Worm (Caenorhabditis elegans): ENCODE data around the gene lgc-31.

The lgc-31 gene

DNA sequence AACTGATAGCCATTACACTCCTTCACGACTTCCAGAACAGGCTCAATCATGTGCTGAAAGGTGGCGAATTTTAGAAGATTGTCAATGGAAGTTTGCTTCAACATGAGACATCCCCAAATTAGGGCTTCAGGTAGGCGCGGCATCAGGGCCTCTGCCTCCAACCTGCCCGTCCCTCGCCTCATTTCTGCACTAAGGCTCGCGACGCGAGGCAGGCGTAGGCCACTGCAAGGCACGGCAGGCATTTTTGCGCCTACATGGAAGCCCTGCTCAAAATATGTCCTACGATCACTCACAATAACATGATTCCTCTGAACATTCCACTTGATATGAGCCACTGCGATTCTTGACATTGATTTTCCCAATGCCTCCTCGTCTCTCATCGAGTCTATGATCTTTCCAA lies 21.4 kb upstream of the lgc-31 start:
- TF ChIP-seq nhr-21 (tag; optimal IDR thresholded peaks at IDR 0.05): no peak

DNA sequence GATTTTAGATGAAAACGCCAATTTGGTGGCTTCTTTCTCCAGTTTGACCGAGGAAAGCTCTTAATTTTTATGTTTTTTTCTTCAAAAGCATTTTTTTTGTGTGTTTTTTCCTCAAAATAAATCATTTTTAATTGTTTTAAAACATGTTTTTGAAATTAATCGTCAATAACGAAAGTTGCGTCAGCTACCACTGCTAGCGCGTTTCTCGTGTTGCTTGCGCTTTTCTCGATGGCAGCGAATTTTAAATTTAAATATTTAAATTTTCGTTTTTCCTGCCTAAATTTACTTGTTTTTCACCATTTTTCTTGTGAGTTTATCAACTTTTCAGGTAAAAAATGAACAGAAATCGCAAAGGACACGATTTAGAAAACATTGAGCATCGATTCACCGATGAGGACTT lies 16.1 kb upstream of the lgc-31 start, which contains the start of gene prde-1:
TSS of gene prde-1 (plus strand) at position 322 of the 400 bp plus-strand sequence.
- TF ChIP-seq mdl-1 (tag; optimal IDR thresholded peaks at IDR 0.05): no peak
- TF ChIP-seq C34F6.9 (tag; optimal IDR thresholded peaks at IDR 0.05): no peak
- no peak for TF ChIP-seq nhr-21 (tag; optimal IDR thresholded peaks at IDR 0.05)

DNA sequence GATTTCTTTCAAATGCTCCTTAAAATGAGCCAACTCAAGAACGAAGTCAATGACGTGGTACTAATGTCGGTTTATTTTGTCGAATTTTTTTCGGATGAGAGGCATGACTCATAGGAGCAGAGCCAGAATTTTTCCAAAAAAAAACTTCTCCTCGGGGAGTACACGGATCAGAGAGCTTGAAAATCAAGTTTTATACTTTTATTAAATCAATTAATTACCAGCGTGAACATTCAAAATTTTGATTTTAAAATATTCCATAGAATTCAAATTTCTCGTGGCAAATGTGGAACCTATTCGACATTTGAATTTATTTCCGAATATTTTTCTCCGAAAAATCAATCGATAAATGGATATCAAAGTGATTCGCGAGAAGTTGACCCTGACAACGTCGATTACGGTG lies 14.5 kb upstream of the lgc-31 start, which contains the start of gene F21A3.4:
TSS of gene F21A3.4 (plus strand) at position 301 of the 400 bp plus-strand sequence.
- TF ChIP-seq sma-9 (GFP tag; optimal IDR thresholded peaks at IDR 0.05) (no peak), sma-9 (tag; optimal IDR thresholded peaks at IDR 0.05) (no peak), unc-62 (GFP tag; optimal IDR thresholded peaks at IDR 0.05) (no peak), lsy-2 (tag; optimal IDR thresholded peaks at IDR 0.05) (no peak), aly-2 (tag; optimal IDR thresholded peaks at IDR 0.05) (no peak), fos-1 (tag; optimal IDR thresholded peaks at IDR 0.05) (no peak), R02D3.7 (tag; optimal IDR thresholded peaks at IDR 0.05) (no peak), nhr-237 (tag; optimal IDR thresholded peaks at IDR 0.05) (no peak), ztf-1 (GFP tag; conservative IDR thresholded peaks at IDR 0.05) (no peak), nhr-11 (tag; optimal IDR thresholded peaks at IDR 0.05) (no peak), crh-2 (tag; optimal IDR thresholded peaks at IDR 0.05) (no peak), egl-27 (tag; optimal IDR thresholded peaks at IDR 0.05) (no peak), ztf-11 (tag; optimal IDR thresholded peaks at IDR 0.05) (no peak), nhr-6 (tag; optimal IDR thresholded peaks at IDR 0.05) (no peak), nhr-10 (tag; optimal IDR thresholded peaks at IDR 0.05) (no peak), ceh-16 (tag; optimal IDR thresholded peaks at IDR 0.05) (no peak), nhr-23 (tag; optimal IDR thresholded peaks at IDR 0.05) (no peak), lin-11 (tag; optimal IDR thresholded peaks at IDR 0.05) (no peak)

DNA sequence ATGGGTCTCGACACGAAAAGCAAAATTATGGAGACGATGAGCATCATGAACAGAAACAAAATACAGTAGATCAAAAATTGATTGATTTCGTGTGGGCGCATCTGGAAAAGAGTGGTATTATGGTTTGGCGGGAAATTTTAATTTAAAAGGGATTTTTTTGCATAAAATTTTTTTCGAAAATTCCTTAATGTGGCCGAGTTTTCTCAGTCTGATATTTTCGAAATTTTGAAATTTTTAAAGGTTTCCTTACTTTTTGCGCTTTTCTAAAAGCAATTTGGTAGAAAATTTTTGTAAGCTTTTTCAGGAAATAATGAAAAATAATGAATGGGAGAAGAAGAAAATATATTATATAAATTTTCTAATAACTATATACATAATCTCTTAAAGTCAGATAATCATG lies 12.0 kb upstream of the lgc-31 start, which contains the start of gene F21A3.2:
TSS of gene F21A3.2 (minus strand) at position 101 of the 400 bp plus-strand sequence.
- no peak for TF ChIP-seq lsy-2 (tag; optimal IDR thresholded peaks at IDR 0.05)
- TF ChIP-seq elt-3 (tag; optimal IDR thresholded peaks at IDR 0.05): no peak
- no peak for TF ChIP-seq nhr-6 (tag; optimal IDR thresholded peaks at IDR 0.05)
- no peak for TF ChIP-seq nhr-237 (tag; optimal IDR thresholded peaks at IDR 0.05)
- TF ChIP-seq Y55F3AM.14 (GFP tag; optimal IDR thresholded peaks at IDR 0.05): no peak
- no peak for TF ChIP-seq nhr-11 (tag; optimal IDR thresholded peaks at IDR 0.05)
- TF ChIP-seq ztf-1 (GFP tag; conservative IDR thresholded peaks at IDR 0.05): no peak
- TF ChIP-seq nhr-77 (tag; optimal IDR thresholded peaks at IDR 0.05): no peak
- TF ChIP-seq dmd-4 (tag; optimal IDR thresholded peaks at IDR 0.05): no peak
- no peak for TF ChIP-seq elt-1 (tag; optimal IDR thresholded peaks at IDR 0.05)
- TF ChIP-seq unc-62 (GFP tag; optimal IDR thresholded peaks at IDR 0.05): no peak
- TF ChIP-seq nhr-12 (tag; optimal IDR thresholded peaks at IDR 0.05): no peak
- no peak for TF ChIP-seq nhr-21 (tag; optimal IDR thresholded peaks at IDR 0.05)
- no peak for TF ChIP-seq aly-2 (tag; optimal IDR thresholded peaks at IDR 0.05)

DNA sequence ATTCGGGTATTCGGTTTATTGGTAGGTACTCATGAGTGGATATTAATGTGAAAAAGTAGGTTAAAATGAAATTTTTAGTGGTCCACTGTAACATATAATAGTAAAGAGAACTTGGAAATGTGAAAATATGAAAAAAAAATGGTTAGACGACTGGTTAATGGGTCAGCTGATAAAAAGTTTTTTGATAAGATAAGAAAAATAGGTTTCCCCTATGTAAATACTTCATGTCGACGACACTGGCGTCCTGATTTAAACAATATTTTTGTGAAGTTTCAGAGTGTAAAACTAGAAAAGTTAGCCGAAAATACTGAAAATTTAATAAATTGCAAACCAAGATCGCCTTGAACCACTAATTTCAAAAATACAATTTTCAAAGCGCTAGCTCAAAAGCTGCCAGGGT lies 11.3 kb upstream of the lgc-31 start, which contains the start of gene F21A3.11:
TSS of gene F21A3.11 (minus strand) at position 117 of the 400 bp plus-strand sequence.
- TF ChIP-seq lsy-2 (tag; optimal IDR thresholded peaks at IDR 0.05) (no peak), sem-4 (tag; optimal IDR thresholded peaks at IDR 0.05) (no peak), fos-1 (tag; optimal IDR thresholded peaks at IDR 0.05) (peak; percentile 49)

DNA sequence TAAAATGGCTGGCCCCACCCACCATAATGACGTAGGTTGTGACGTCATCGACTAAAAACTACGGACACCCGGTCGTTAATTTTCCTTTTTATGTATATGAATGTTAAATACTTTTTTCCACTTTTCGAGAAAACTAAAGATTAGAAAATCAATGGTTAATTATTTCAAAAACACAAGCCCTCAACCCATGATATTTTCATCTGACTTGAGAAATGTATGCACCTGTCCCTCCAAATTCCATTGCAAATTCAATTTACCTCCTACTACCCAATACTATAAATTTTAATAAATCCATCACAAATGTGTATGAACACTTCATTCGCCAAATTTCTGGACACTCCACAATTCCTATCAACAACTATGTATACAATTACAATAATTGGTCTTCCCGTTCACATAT lies 7.2 kb upstream of the lgc-31 start, which contains the start of gene srh-276:
TSS of gene srh-276 (plus strand) at position 301 of the 400 bp plus-strand sequence.
- no peak for TF ChIP-seq unc-39 (tag; optimal IDR thresholded peaks at IDR 0.05)
- TF ChIP-seq fos-1 (tag; optimal IDR thresholded peaks at IDR 0.05): no peak
- no peak for TF ChIP-seq mbf-1 (tag; optimal IDR thresholded peaks at IDR 0.05)
- TF ChIP-seq zag-1 (tag; optimal IDR thresholded peaks at IDR 0.05): no peak
- TF ChIP-seq peb-1 (tag; optimal IDR thresholded peaks at IDR 0.05): no peak
- TF ChIP-seq blmp-1 (tag; optimal IDR thresholded peaks at IDR 0.05; ENCODE audit: insufficient read depth): no peak
